Fruit fly (Drosophila melanogaster) whole organism, pupa: ENCODE data around the gene tws.

ENCODE experiments used
- CG14655 ChIP-seq: fragments of 200-800 bp; sonication (Bioruptor generic); optimal IDR thresholded peaks from 3 replicates; lab custom pipeline; 2017; ENCODE audit warnings: mild to moderate bottlenecking, missing biosample characterization, missing genetic modification reagents, missing genetic modification characterization
- CG15710 ChIP-seq: fragments of 200-800 bp; sonication (Bioruptor generic); optimal IDR thresholded peaks from 2 replicates; lab custom pipeline; 2018; ENCODE audit warnings: missing biosample characterization, mild to moderate bottlenecking, missing genetic modification characterization, moderate library complexity
- CG34367 ChIP-seq: fragments of 200-800 bp; sonication (Bioruptor generic); optimal IDR thresholded peaks from 2 replicates; lab custom pipeline; 2018; ENCODE audit warnings: missing biosample characterization, mild to moderate bottlenecking, missing genetic modification characterization
- CG9948 ChIP-seq: fragments of 200-800 bp; sonication (Bioruptor generic); optimal IDR thresholded peaks from 2 replicates; lab custom pipeline; 2018; ENCODE audit warnings: missing biosample characterization, mild to moderate bottlenecking, missing genetic modification characterization, moderate library complexity
- Ets98B ChIP-seq: fragments of 200-800 bp; sonication (Bioruptor generic); IDR thresholded peaks from 2 replicates; pipeline ENCODE4 v1.3.6; 2022; ENCODE audit warnings: missing biosample characterization, missing genetic modification characterization
- Pif1B ChIP-seq: fragments of 200-800 bp; sonication (Bioruptor generic); optimal IDR thresholded peaks from 3 replicates; lab custom pipeline; 2016; ENCODE audit warnings: missing biosample characterization, missing genetic modification characterization
- gl ChIP-seq: fragments of 200-800 bp; sonication (Bioruptor generic); optimal IDR thresholded peaks from 2 replicates; lab custom pipeline; 2018; ENCODE audit warnings: missing biosample characterization, mild to moderate bottlenecking, missing genetic modification characterization
- rn ChIP-seq: fragments of 200-800 bp; sonication (Bioruptor generic); IDR thresholded peaks from 2 replicates; pipeline ENCODE4 v1.3.6; 2022; ENCODE audit warnings: missing biosample characterization, missing genetic modification characterization

dm6 chr3R:10108289-10108928 is 31.2 kb downstream of the tws start:
- TF ChIP-seq CG14655 (no peak), CG34367 (tag; lab: Kevin White, UChicago) (no peak), rn (GFP tag; lab: Robert Waterston, UW) (no peak), CG9948 (no peak), Pif1B (GFP tag; lab: Kevin White, UChicago) (no peak), CG15710 (tag; lab: Kevin White, UChicago) (no peak), gl (tag; lab: Kevin White, UChicago) (no peak), Ets98B (GFP tag; lab: Robert Waterston, UW) (no peak)
